Worm (Caenorhabditis elegans) whole organism, mixed stage, embryonic: ENCODE results near the gene emb-8.

Experiments used
- ces-1 ChIP-seq: fragments of 150-350 bp; optimal IDR thresholded peaks from 2 replicates; lab custom pipeline; 2014; ENCODE audit warnings: missing biosample characterization, missing genetic modification reagents, missing genetic modification characterization
- drap-1 ChIP-seq: fragments of 200-800 bp; sonication (Bioruptor generic); optimal IDR thresholded peaks from 3 replicates; lab custom pipeline; 2018; ENCODE audit warnings: mild to moderate bottlenecking, missing genetic modification characterization, missing compliant biosample characterization
- hlh-1 ChIP-seq: fragments of 150-350 bp; optimal IDR thresholded peaks from 2 replicates; lab custom pipeline; 2014; ENCODE audit warnings: missing biosample characterization, missing genetic modification reagents, missing genetic modification characterization
- nhr-237 ChIP-seq: fragments of 150-350 bp; optimal IDR thresholded peaks from 2 replicates; lab custom pipeline; 2014; ENCODE audit warnings: missing biosample characterization, missing genetic modification characterization
- sem-2 ChIP-seq: fragments of 200-800 bp; sonication (Bioruptor generic); optimal IDR thresholded peaks from 2 replicates; lab custom pipeline; 2018; ENCODE audit warnings: mild to moderate bottlenecking, missing genetic modification characterization, missing compliant biosample characterization
- sptf-1 ChIP-seq: sonication (generic microtip); optimal IDR thresholded peaks from 2 replicates; lab custom pipeline; 2017; ENCODE audit warnings: mild to moderate bottlenecking, missing genetic modification characterization, moderate library complexity, missing compliant biosample characterization

- no peak for TF ChIP-seq ces-1 (GFP tag; lab: Kevin White, UChicago)
- TF ChIP-seq drap-1 (GFP tag; lab: Kevin White, UChicago): no peak
- TF ChIP-seq hlh-1 (tag; lab: Kevin White, UChicago): no peak
- no peak for TF ChIP-seq sptf-1
- TF ChIP-seq nhr-237 (tag; lab: Kevin White, UChicago): no peak
- TF ChIP-seq sem-2 (GFP tag; lab: Kevin White, UChicago): no peak
These were observed 18.9 kb downstream of the emb-8 start for ce11 chrIII:5180588-5180987.
